Worm (Caenorhabditis elegans) whole organism, L1 larva: ENCODE results near the gene C55A1.7.
"Not testable (repeated sequence)": the region's sequence is repeated elsewhere in the genome, so short reads cannot be mapped to it uniquely, and the experiment has no call there.

Source experiments
- Y116A8C.19 ChIP-seq: sonication (generic microtip); optimal IDR thresholded peaks from 2 replicates; lab custom pipeline; 2016; ENCODE audit warnings: missing compliant biosample characterization, missing genetic modification characterization, borderline replicate concordance
- aha-1 ChIP-seq: fragments of 150-350 bp; optimal IDR thresholded peaks from 2 replicates; lab custom pipeline; 2014; ENCODE audit warnings: missing biosample characterization, missing genetic modification characterization
- ama-1 ChIP-seq: fragments of 150-350 bp; optimal IDR thresholded peaks from 2 replicates; lab custom pipeline; 2014
- dsc-1 ChIP-seq: sonication (generic microtip); optimal IDR thresholded peaks from 2 replicates; lab custom pipeline; 2016; ENCODE audit warnings: mild to moderate bottlenecking, missing genetic modification characterization, missing compliant biosample characterization
- efl-1 ChIP-seq, 4 experiments: fragments of 150-350 bp; optimal IDR thresholded peaks in 3 of 4; peaks in 1 of 4; 1 replicate in 1 of 4; 2 replicates in 3 of 4; lab custom pipeline; 2014; ENCODE audit warnings: missing biosample characterization in 2 of 4, missing genetic modification characterization in 2 of 4, missing genetic modification reagents in 2 of 4
- efl-3 ChIP-seq: fragments of 200-800 bp; sonication (Bioruptor generic); optimal IDR thresholded peaks from 2 replicates; lab custom pipeline; 2018; ENCODE audit warnings: mild to moderate bottlenecking, missing genetic modification characterization, missing compliant biosample characterization
- egl-27 ChIP-seq, 2 experiments: fragments of 150-350 bp in 1 of 2; sonication (generic microtip); optimal IDR thresholded peaks; 3 replicates each; lab custom pipeline; 2017 to 2018; ENCODE audit warnings: missing biosample characterization in 2 of 2, missing genetic modification characterization in 2 of 2, missing genetic modification reagents in 2 of 2
- elt-3 ChIP-seq, 6 experiments: fragments of 150-350 bp in 1 of 6; sonication (generic microtip); optimal IDR thresholded peaks; 2 replicates each; lab custom pipeline; 2017 to 2018; ENCODE audit warnings: missing biosample characterization in 6 of 6, missing genetic modification characterization in 6 of 6, inconsistent platforms in 1 of 6
- ets-5 ChIP-seq: fragments of 200-800 bp; sonication (Bioruptor generic); IDR thresholded peaks from 2 replicates; pipeline ENCODE4 v1.3.6; 2022; ENCODE audit warnings: missing genetic modification characterization, missing compliant biosample characterization
- fkh-8 ChIP-seq: sonication (generic microtip); optimal IDR thresholded peaks from 2 replicates; lab custom pipeline; 2016; ENCODE audit warnings: mild to moderate bottlenecking, missing genetic modification characterization, missing compliant biosample characterization
- grh-1 ChIP-seq: fragments of 200-800 bp; sonication (Bioruptor generic); IDR thresholded peaks from 2 replicates; pipeline ENCODE4 v1.3.6; 2022; ENCODE audit warnings: missing genetic modification reagents, missing genetic modification characterization, missing compliant biosample characterization
- hlh-17 ChIP-seq: fragments of 200-800 bp; sonication (Bioruptor generic); optimal IDR thresholded peaks from 2 replicates; lab custom pipeline; 2018; ENCODE audit warnings: missing genetic modification characterization, mild to moderate bottlenecking, missing compliant biosample characterization, moderate library complexity, borderline replicate concordance
- hpl-2 ChIP-seq: fragments of 150-350 bp; optimal IDR thresholded peaks from 2 replicates; lab custom pipeline; 2014; ENCODE audit warnings: missing biosample characterization, missing genetic modification reagents, missing genetic modification characterization
- irx-1 ChIP-seq: sonication (generic microtip); optimal IDR thresholded peaks from 2 replicates; lab custom pipeline; 2016; ENCODE audit warnings: missing genetic modification characterization, missing compliant biosample characterization
- isw-1 ChIP-seq: fragments of 200-800 bp; sonication (Bioruptor generic); IDR thresholded peaks from 2 replicates; pipeline ENCODE4 v1.3.6; 2022; ENCODE audit warnings: missing genetic modification characterization, missing compliant biosample characterization
- lin-35 ChIP-seq, 2 experiments: fragments of 150-350 bp; optimal IDR thresholded peaks; 2 replicates each; lab custom pipeline; 2014; ENCODE audit warnings: missing biosample characterization in 2 of 2, missing genetic modification characterization in 2 of 2, missing genetic modification reagents in 2 of 2
- mdl-1 ChIP-seq, 2 experiments: fragments of 150-350 bp; optimal IDR thresholded peaks; 2 replicates each; lab custom pipeline; 2014 to 2017; ENCODE audit warnings: missing biosample characterization in 2 of 2, missing genetic modification characterization in 2 of 2, inconsistent platforms in 1 of 2
- nhr-11 ChIP-seq: fragments of 150-350 bp; optimal IDR thresholded peaks from 2 replicates; lab custom pipeline; 2014; ENCODE audit warnings: missing biosample characterization, missing genetic modification characterization
- nhr-12 ChIP-seq: sonication (generic microtip); optimal IDR thresholded peaks from 2 replicates; lab custom pipeline; 2017; ENCODE audit warnings: missing biosample characterization, missing genetic modification characterization
- nhr-19 ChIP-seq: fragments of 200-800 bp; sonication (Bioruptor generic); conservative IDR thresholded peaks from 2 replicates; pipeline ENCODE4 v1.3.6; 2022; ENCODE audit warnings: missing genetic modification characterization, missing compliant biosample characterization
- nhr-20 ChIP-seq: sonication (generic microtip); optimal IDR thresholded peaks from 2 replicates; lab custom pipeline; 2016; ENCODE audit warnings: mild to moderate bottlenecking, missing genetic modification characterization, missing compliant biosample characterization
- nhr-28 ChIP-seq: fragments of 150-350 bp; optimal IDR thresholded peaks from 2 replicates; lab custom pipeline; 2014; ENCODE audit warnings: missing biosample characterization, missing genetic modification characterization
- nhr-47 ChIP-seq: sonication (generic microtip); optimal IDR thresholded peaks from 2 replicates; lab custom pipeline; 2016; ENCODE audit warnings: mild to moderate bottlenecking, missing genetic modification characterization, moderate library complexity, missing compliant biosample characterization
- nhr-71 ChIP-seq: sonication (generic microtip); optimal IDR thresholded peaks from 2 replicates; lab custom pipeline; 2016; ENCODE audit warnings: mild to moderate bottlenecking, missing genetic modification characterization, moderate library complexity, missing compliant biosample characterization
- nhr-85 ChIP-seq: sonication (generic microtip); peaks from one replicate; lab custom pipeline; 2016; ENCODE audit warnings: missing genetic modification characterization, inconsistent platforms, missing compliant biosample characterization
- pax-3 ChIP-seq: fragments of 200-800 bp; sonication (Bioruptor generic); optimal IDR thresholded peaks from 2 replicates; lab custom pipeline; 2018; ENCODE audit warnings: mild to moderate bottlenecking, missing genetic modification characterization, moderate library complexity, missing compliant biosample characterization
- rnt-1 ChIP-seq: sonication (generic microtip); optimal IDR thresholded peaks from 2 replicates; lab custom pipeline; 2016; ENCODE audit warnings: mild to moderate bottlenecking, missing genetic modification characterization, moderate library complexity, missing compliant biosample characterization
- skn-1 ChIP-seq: fragments of 150-350 bp; optimal IDR thresholded peaks from 2 replicates; lab custom pipeline; 2014; ENCODE audit warnings: missing biosample characterization, missing genetic modification characterization
- snu-23 ChIP-seq: sonication (generic microtip); optimal IDR thresholded peaks from 2 replicates; lab custom pipeline; 2016; ENCODE audit warnings: missing genetic modification characterization, missing compliant biosample characterization
- sox-4 ChIP-seq: sonication (generic microtip); optimal IDR thresholded peaks from 2 replicates; lab custom pipeline; 2016; ENCODE audit warnings: missing genetic modification characterization, missing compliant biosample characterization
- sup-37 ChIP-seq: fragments of 200-800 bp; sonication (Bioruptor generic); optimal IDR thresholded peaks from 2 replicates; lab custom pipeline; 2018; ENCODE audit warnings: mild to moderate bottlenecking, missing genetic modification characterization, missing compliant biosample characterization
- tlp-1 ChIP-seq: fragments of 150-350 bp; optimal IDR thresholded peaks from 2 replicates; lab custom pipeline; 2014; ENCODE audit warnings: missing biosample characterization, missing genetic modification characterization
- unc-130 ChIP-seq: fragments of 150-350 bp; optimal IDR thresholded peaks from 2 replicates; lab custom pipeline; 2017; ENCODE audit warnings: missing biosample characterization, missing genetic modification characterization, inconsistent platforms
- unc-30 ChIP-seq: sonication (generic microtip); optimal IDR thresholded peaks from 2 replicates; lab custom pipeline; 2017; ENCODE audit warnings: missing biosample characterization, missing genetic modification characterization
- unc-62 ChIP-seq: fragments of 150-350 bp; optimal IDR thresholded peaks from 2 replicates; lab custom pipeline; 2014; ENCODE audit warnings: missing biosample characterization, missing genetic modification reagents, missing genetic modification characterization
- unc-86 ChIP-seq: sonication (generic microtip); optimal IDR thresholded peaks from 2 replicates; lab custom pipeline; 2016; ENCODE audit warnings: missing genetic modification characterization, missing compliant biosample characterization
- unc-98 ChIP-seq: fragments of 200-800 bp; sonication (Bioruptor generic); IDR thresholded peaks from 2 replicates; pipeline ENCODE4 v1.3.6; 2022; ENCODE audit warnings: missing genetic modification characterization, missing compliant biosample characterization
- vab-15 ChIP-seq: sonication (generic microtip); optimal IDR thresholded peaks from 2 replicates; lab custom pipeline; 2017; ENCODE audit warnings: missing genotype, mild to moderate bottlenecking, missing genetic modification characterization, missing compliant biosample characterization

Gene C55A1.7

DNA sequence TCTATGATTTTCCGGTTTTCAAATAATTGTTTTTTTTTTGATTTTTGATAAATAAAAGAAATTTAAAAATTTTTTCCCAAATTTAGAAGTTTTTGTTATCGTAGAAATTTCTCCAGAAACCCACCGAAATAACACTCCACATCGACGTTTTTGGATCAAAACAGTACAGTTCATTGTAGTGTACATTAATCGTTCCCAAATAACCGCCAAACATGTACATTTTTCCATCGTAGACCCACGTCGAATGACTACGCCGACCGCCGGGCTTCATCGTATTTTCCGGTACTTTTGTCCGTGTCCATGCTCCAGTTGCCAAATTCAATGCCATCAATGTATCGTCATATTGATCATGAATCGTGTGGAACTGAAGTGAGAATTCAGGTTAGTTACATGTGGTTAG is 6.7 kb upstream of the C55A1.7 start, which contains the start of gene F53E4.2:
Gene F53E4.2 (plus strand): TSS at position 301 of the 400 bp plus-strand sequence.
- no peak for TF ChIP-seq nhr-85 (tag; lab: Kevin White, UChicago)
- no peak for TF ChIP-seq ama-1 (lab: Kevin White, UChicago)
- no peak for TF ChIP-seq elt-3 (tag; optimal IDR thresholded peaks at IDR 0.05; lab: Kevin White, UChicago)
- no peak for TF ChIP-seq nhr-71 (tag; lab: Kevin White, UChicago)
- no peak for TF ChIP-seq tlp-1 (tag; lab: Kevin White, UChicago)
- TF ChIP-seq unc-30 (tag; lab: Kevin White, UChicago): no peak
- TF ChIP-seq irx-1 (tag; lab: Kevin White, UChicago): no peak

DNA sequence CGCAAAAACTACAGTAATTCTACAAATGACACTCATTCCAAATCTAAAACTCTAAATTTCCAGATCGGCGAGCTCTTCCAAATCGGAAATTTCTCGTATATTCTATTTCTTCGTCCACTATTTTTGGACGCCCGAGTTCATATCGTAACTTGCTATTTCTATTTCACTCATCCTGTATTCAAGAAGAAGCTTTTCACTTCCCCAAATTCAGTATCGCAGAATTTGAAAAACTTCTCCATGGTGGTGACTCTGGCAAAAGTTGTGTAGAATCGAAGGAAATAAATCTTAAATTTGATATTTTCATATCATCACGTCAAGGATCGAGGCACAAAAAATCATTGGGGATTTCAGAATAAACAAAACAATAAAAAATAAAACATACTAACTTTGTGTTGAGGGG is 4.7 kb upstream of the C55A1.7 start:
- TF ChIP-seq nhr-85 (tag; lab: Kevin White, UChicago) (peak; percentile 65), efl-1 (optimal IDR thresholded peaks at IDR 0.05; lab: Kevin White, UChicago) (no peak), efl-1 (GFP tag; optimal IDR thresholded peaks at IDR 0.05 in 1 of 2; lab: Kevin White, UChicago) (peak in 1 of 2 experiments; percentile 81), unc-130 (no peak), mdl-1 (tag; optimal IDR thresholded peaks at IDR 0.05; lab: Kevin White, UChicago) (no peak)

DNA sequence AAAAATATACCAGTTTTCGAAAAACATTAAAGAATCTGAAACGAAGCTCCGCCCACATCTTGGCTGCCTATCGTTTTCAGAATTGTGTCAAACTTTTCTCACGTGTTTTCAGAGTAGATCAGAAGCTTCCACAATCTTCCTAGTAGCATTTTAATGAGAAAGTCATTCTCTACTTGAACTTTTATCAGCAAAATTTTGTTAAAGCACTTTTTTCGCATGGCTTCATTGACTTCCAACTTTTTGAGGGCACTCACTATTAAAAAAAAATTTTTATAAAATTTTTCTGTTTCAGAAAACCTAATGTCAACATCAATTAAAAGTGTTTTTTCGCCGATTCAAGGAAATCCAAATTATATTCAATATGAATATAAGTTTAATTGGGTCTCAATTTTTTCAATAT is 2.7 kb upstream of the C55A1.7 start, which contains the start of gene sru-42:
Gene sru-42 (plus strand): TSS at position 301 of the 400 bp plus-strand sequence.
- no peak for TF ChIP-seq mdl-1 (tag; optimal IDR thresholded peaks at IDR 0.05; lab: Kevin White, UChicago)
- peak; percentile 11 for TF ChIP-seq fkh-8

DNA sequence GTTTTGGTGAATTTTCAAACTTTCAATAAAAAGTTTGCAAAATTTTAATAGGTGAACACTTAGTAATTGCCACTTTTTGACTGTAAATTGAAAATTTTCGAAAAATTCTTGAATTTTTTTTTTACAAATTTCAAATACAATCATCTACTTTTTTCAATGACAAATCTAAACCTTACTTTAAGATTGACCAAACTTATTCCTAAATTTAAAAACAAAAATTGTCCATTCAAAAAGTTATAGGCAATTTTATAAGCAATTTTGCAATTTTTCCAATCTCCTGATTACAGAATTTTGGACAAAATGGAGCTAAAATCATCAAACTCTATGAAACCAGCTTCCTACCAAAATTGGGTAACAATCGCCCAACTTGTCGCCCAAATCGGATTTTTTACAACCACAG is 2.9 kb downstream of the C55A1.7 start, which contains the start of gene str-23:
Gene str-23 (plus strand): TSS at position 301 of the 400 bp plus-strand sequence.
- TF ChIP-seq sox-4 (tag; lab: Kevin White, UChicago) (no peak), skn-1 (tag; lab: Kevin White, UChicago) (no peak), nhr-19 (no peak), nhr-11 (no peak), Y116A8C.19 (no peak), nhr-12 (tag; lab: Kevin White, UChicago) (no peak), efl-3 (no peak), lin-35 (GFP tag; optimal IDR thresholded peaks at IDR 0.05; lab: Kevin White, UChicago) (no peak), rnt-1 (tag; lab: Kevin White, UChicago) (no peak), hpl-2 (GFP tag; lab: Kevin White, UChicago) (no peak), sup-37 (GFP tag; lab: Kevin White, UChicago) (no peak), nhr-20 (no peak), nhr-47 (tag; lab: Kevin White, UChicago) (no peak), unc-130 (no peak), ets-5 (GFP tag; lab: Robert Waterston, UW) (no peak), unc-30 (tag; lab: Kevin White, UChicago) (no peak), unc-86 (tag; lab: Kevin White, UChicago) (no peak), vab-15 (tag; lab: Kevin White, UChicago) (no peak), mdl-1 (tag; optimal IDR thresholded peaks at IDR 0.05; lab: Kevin White, UChicago) (no peak)

DNA sequence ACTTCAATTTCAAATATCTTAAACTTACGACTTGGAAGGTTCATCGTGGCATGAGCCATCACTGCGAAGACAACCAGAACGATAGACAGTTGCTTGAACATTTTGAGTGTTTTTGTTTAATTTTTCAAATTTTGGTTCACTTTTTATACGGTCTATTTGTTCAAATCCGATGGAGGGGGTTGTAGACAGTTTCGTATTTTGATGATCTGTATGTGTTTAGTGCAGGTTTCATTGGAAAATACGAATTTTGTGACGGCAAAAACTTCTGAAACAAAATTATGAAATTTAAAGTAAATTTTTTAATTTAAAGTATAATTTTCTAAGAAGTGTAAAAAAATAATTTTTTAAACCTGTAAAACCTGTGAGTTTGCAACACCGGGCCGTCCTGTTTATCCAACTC is 4.2 kb downstream of the C55A1.7 start, which contains the start of gene C55A1.4:
Gene C55A1.4 (minus strand): TSS at position 101 of the 400 bp plus-strand sequence.
- TF ChIP-seq unc-62 (GFP tag; lab: Kevin White, UChicago); aha-1 (tag; lab: Kevin White, UChicago); pax-3 (tag; lab: Kevin White, UChicago): not testable (repeated sequence)

DNA sequence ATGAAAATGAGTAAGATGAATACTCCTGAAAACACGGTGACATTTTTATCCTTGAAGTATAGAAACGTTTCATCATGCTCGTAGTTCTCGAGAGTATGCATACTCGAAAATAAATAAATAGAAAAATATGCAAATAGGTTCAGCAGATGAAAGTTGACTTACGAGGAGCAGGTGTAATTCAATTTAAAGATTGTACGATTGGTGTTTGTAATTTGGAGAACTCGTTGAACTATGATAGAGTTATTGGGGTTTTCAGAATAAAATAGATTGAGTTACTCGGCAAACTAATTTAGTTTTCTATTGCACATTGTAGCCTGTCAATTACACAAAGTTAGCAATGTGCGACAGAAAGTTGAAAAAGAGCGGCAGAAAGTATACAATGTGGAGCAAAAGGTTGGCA is 8.6 kb downstream of the C55A1.7 start, which contains the start of gene srz-44:
Gene srz-44 (minus strand): TSS at position 101 of the 400 bp plus-strand sequence.
- TF ChIP-seq hlh-17: no peak
- TF ChIP-seq grh-1 (GFP tag; lab: Robert Waterston, UW): no peak
- no peak for TF ChIP-seq fkh-8
- no peak for TF ChIP-seq tlp-1 (tag; lab: Kevin White, UChicago)
- TF ChIP-seq rnt-1 (tag; lab: Kevin White, UChicago): no peak
- no peak for TF ChIP-seq pax-3 (tag; lab: Kevin White, UChicago)
- no peak for TF ChIP-seq dsc-1 (tag; lab: Kevin White, UChicago)
- no peak for TF ChIP-seq ets-5 (GFP tag; lab: Robert Waterston, UW)
- no peak for TF ChIP-seq snu-23
- no peak for TF ChIP-seq efl-1 (optimal IDR thresholded peaks at IDR 0.05; lab: Kevin White, UChicago)
- TF ChIP-seq efl-1 (GFP tag; optimal IDR thresholded peaks at IDR 0.05 in 1 of 2; lab: Kevin White, UChicago): no peak
- no peak for TF ChIP-seq unc-62 (GFP tag; lab: Kevin White, UChicago)
- no peak for TF ChIP-seq unc-86 (tag; lab: Kevin White, UChicago)
- TF ChIP-seq sox-4 (tag; lab: Kevin White, UChicago): no peak
- TF ChIP-seq isw-1: no peak
- no peak for TF ChIP-seq lin-35 (GFP tag; optimal IDR thresholded peaks at IDR 0.05; lab: Kevin White, UChicago)
- no peak for TF ChIP-seq nhr-28 (tag; lab: Kevin White, UChicago)
- no peak for TF ChIP-seq vab-15 (tag; lab: Kevin White, UChicago)
- no peak for TF ChIP-seq ama-1 (lab: Kevin White, UChicago)
- no peak for TF ChIP-seq unc-98 (GFP tag; lab: Robert Waterston, UW)
- no peak for TF ChIP-seq egl-27 (tag; optimal IDR thresholded peaks at IDR 0.05; lab: Kevin White, UChicago)
